Fruit fly (Drosophila melanogaster) whole organism, prepupa: Measurements from ENCODE around the gene CG3342.
A peak's percentile ranks its signal among the peaks of the same experiment; 100 is the strongest.

Source experiments
- Blimp-1 ChIP-seq: fragments of 200-800 bp; sonication (Bioruptor generic); optimal IDR thresholded peaks from 3 replicates; lab custom pipeline; 2017; ENCODE audit warnings: missing biosample characterization, missing genetic modification characterization, mild to moderate bottlenecking, moderate library complexity, missing genetic modification reagents
- Ets21C ChIP-seq: fragments of 200-800 bp; sonication (Bioruptor generic); optimal IDR thresholded peaks from 3 replicates; lab custom pipeline; 2016; ENCODE audit warnings: missing biosample characterization, missing genetic modification characterization
- Ets96B ChIP-seq: fragments of 200-800 bp; optimal IDR thresholded peaks from 2 replicates; lab custom pipeline; 2019; ENCODE audit warnings: missing biosample characterization, mild to moderate bottlenecking, missing genetic modification characterization, moderate library complexity
- Hr39 ChIP-seq: fragments of 200-800 bp; sonication (Bioruptor generic); optimal IDR thresholded peaks from 2 replicates; lab custom pipeline; 2016; ENCODE audit warnings: missing biosample characterization, missing genetic modification characterization
- Met ChIP-seq: fragments of 200-800 bp; sonication (Bioruptor generic); optimal IDR thresholded peaks from 3 replicates; lab custom pipeline; 2016; ENCODE audit warnings: missing biosample characterization, missing genetic modification characterization
- OdsH ChIP-seq: fragments of 200-800 bp; sonication (Bioruptor generic); optimal IDR thresholded peaks from 3 replicates; lab custom pipeline; 2016; ENCODE audit warnings: missing biosample characterization, missing genetic modification characterization
- Sox102F ChIP-seq: fragments of 200-800 bp; sonication (Bioruptor generic); optimal IDR thresholded peaks from 2 replicates; lab custom pipeline; 2016; ENCODE audit warnings: missing biosample characterization, mild to moderate bottlenecking, missing genetic modification characterization
- fd85E ChIP-seq: fragments of 200-800 bp; sonication (Bioruptor generic); optimal IDR thresholded peaks from 3 replicates; lab custom pipeline; 2016; ENCODE audit warnings: missing biosample characterization, missing genetic modification characterization

DNA sequence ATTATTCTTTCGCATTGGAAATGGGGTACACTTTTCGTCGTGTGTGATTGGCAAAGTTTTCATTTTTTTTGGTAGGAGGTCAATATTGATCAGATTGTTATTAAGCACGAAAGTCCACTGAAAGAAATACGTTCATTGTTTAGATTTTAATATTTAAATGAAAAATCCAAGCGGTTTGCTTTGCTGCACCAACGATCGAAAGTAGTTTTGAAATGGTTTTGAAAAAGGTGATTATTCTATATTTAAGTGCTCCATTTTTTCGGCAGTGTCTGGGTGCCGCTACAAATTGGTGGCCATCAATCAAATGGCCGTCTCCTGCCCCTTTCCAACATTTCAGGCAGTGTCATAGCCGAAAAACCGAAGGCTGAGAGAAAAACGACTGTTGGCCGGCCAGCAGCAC, 46.8 kb upstream of the CG3342 start:
- TF ChIP-seq Sox102F (GFP tag; lab: Kevin White, UChicago) (peak; percentile 61), Met (GFP tag; lab: Kevin White, UChicago) (peak; percentile 67), Blimp-1 (GFP tag; lab: Kevin White, UChicago) (no peak), Ets21C (GFP tag; lab: Kevin White, UChicago) (peak; percentile 20), Hr39 (GFP tag; lab: Kevin White, UChicago) (peak; percentile 55), OdsH (GFP tag; lab: Kevin White, UChicago) (peak; percentile 35), Ets96B (tag; lab: Kevin White, UChicago) (no peak), fd85E (GFP tag; lab: Kevin White, UChicago) (no peak)
